Fruit fly (Drosophila melanogaster) whole organism, embryonic: ENCODE data around the gene CG32137.

ENCODE experiments used
- Blimp-1 ChIP-seq: fragments of 200-800 bp; sonication (Bioruptor generic); optimal IDR thresholded peaks from 3 replicates; lab custom pipeline; 2018; ENCODE audit warnings: missing biosample characterization, missing genetic modification characterization, mild to moderate bottlenecking, moderate library complexity, missing genetic modification reagents
- CG10321 ChIP-seq: fragments of 200-800 bp; sonication (Bioruptor generic); IDR thresholded peaks from 2 replicates; pipeline ENCODE4 v1.3.6; 2022; ENCODE audit warnings: missing biosample characterization, missing genetic modification characterization
- CG11085 ChIP-seq: fragments of 200-800 bp; sonication (Bioruptor generic); IDR thresholded peaks from 2 replicates; pipeline ENCODE4 v1.3.6; 2022; ENCODE audit warnings: missing biosample characterization, missing genetic modification characterization
- CG11456 ChIP-seq: fragments of 200-800 bp; sonication (Bioruptor generic); IDR thresholded peaks from 3 replicates; pipeline ENCODE4 v1.3.6; 2022; ENCODE audit warnings: missing biosample characterization, missing genetic modification characterization
- CG11504 ChIP-seq: fragments of 200-800 bp; sonication (Bioruptor generic); optimal IDR thresholded peaks from 3 replicates; lab custom pipeline; 2019; ENCODE audit warnings: missing biosample characterization, mild to moderate bottlenecking, missing genetic modification characterization, moderate library complexity
- CG11696 ChIP-seq: fragments of 200-800 bp; sonication (Bioruptor generic); IDR thresholded peaks from 2 replicates; pipeline ENCODE4 v1.3.6; 2022; ENCODE audit warnings: missing biosample characterization, missing genetic modification characterization
- CG15479 ChIP-seq: fragments of 200-800 bp; sonication (Bioruptor generic); optimal IDR thresholded peaks from 3 replicates; lab custom pipeline; 2019; ENCODE audit warnings: missing biosample characterization, mild to moderate bottlenecking, missing genetic modification characterization, moderate library complexity
- CG17359 ChIP-seq: fragments of 200-800 bp; sonication (Bioruptor generic); optimal IDR thresholded peaks from 3 replicates; lab custom pipeline; 2018; ENCODE audit warnings: missing biosample characterization, mild to moderate bottlenecking, missing genetic modification characterization, moderate library complexity
- CG1832 ChIP-seq: fragments of 200-800 bp; sonication (Bioruptor generic); optimal IDR thresholded peaks from 2 replicates; lab custom pipeline; 2017; ENCODE audit warnings: missing biosample characterization, mild to moderate bottlenecking, missing genetic modification characterization, inconsistent platforms
- CG2199 ChIP-seq: fragments of 200-800 bp; sonication (Bioruptor generic); IDR thresholded peaks from 3 replicates; pipeline ENCODE4 v1.3.6; 2022; ENCODE audit warnings: missing biosample characterization, missing genetic modification characterization
- CG32767 ChIP-seq: fragments of 200-800 bp; sonication (Bioruptor generic); IDR thresholded peaks from 2 replicates; pipeline ENCODE4 v1.3.6; 2022; ENCODE audit warnings: missing biosample characterization, missing genetic modification characterization
- CG34422 ChIP-seq: fragments of 200-800 bp; sonication (Bioruptor generic); IDR thresholded peaks from 3 replicates; pipeline ENCODE4 v1.3.6; 2022; ENCODE audit warnings: missing biosample characterization, missing genetic modification characterization
- CG43689 ChIP-seq: fragments of 200-800 bp; sonication (Bioruptor generic); IDR thresholded peaks from 2 replicates; pipeline ENCODE4 v1.3.6; 2022; ENCODE audit warnings: missing biosample characterization, missing genetic modification characterization
- CG6272 ChIP-seq: fragments of 200-800 bp; sonication (Bioruptor generic); IDR thresholded peaks from 2 replicates; pipeline ENCODE4 v1.3.6; 2022; ENCODE audit warnings: missing biosample characterization, missing genetic modification characterization
- CG7357 ChIP-seq: fragments of 200-800 bp; sonication (Bioruptor generic); IDR thresholded peaks from 3 replicates; pipeline ENCODE4 v1.3.6; 2022; ENCODE audit warnings: missing biosample characterization, missing genetic modification characterization
- CG8290 ChIP-seq, 3 experiments: fragments of 200-800 bp; sonication (Bioruptor generic); optimal IDR thresholded peaks; 2 replicates each; lab custom pipeline; 2016 to 2019; ENCODE audit warnings: missing biosample characterization in 3 of 3, missing genetic modification characterization in 3 of 3, mild to moderate bottlenecking in 2 of 3, moderate library complexity in 1 of 3
- CG8924 ChIP-seq: fragments of 200-800 bp; optimal IDR thresholded peaks from 3 replicates; lab custom pipeline; 2019; ENCODE audit warnings: missing biosample characterization, mild to moderate bottlenecking, missing genetic modification characterization, moderate library complexity
- Camta ChIP-seq: fragments of 200-800 bp; sonication (Bioruptor generic); optimal IDR thresholded peaks from 2 replicates; lab custom pipeline; 2016; ENCODE audit warnings: missing biosample characterization, missing genetic modification characterization
- Chrac-16 ChIP-seq: fragments of 200-800 bp; sonication (Bioruptor generic); optimal IDR thresholded peaks from 3 replicates; lab custom pipeline; 2016; ENCODE audit warnings: missing biosample characterization, missing genetic modification characterization
- Drgx ChIP-seq: fragments of 200-800 bp; sonication (Bioruptor generic); IDR thresholded peaks from 2 replicates; pipeline ENCODE4 v1.3.6; 2022; ENCODE audit warnings: missing biosample characterization, missing genetic modification characterization
- Elba2 ChIP-seq: fragments of 200-800 bp; sonication (Bioruptor generic); optimal IDR thresholded peaks from 3 replicates; lab custom pipeline; 2016; ENCODE audit warnings: missing biosample characterization, missing genetic modification characterization
- Hr51 ChIP-seq, 2 experiments: fragments of 200-800 bp; sonication (Bioruptor generic); optimal IDR thresholded peaks; 2 replicates in 1 of 2; 3 replicates in 1 of 2; lab custom pipeline; 2016 to 2018; ENCODE audit warnings: missing biosample characterization in 2 of 2, missing genetic modification characterization in 2 of 2, mild to moderate bottlenecking in 1 of 2, moderate library complexity in 1 of 2
- Hsf ChIP-seq: fragments of 200-800 bp; sonication (Bioruptor generic); optimal IDR thresholded peaks from 3 replicates; lab custom pipeline; 2016; ENCODE audit warnings: missing biosample characterization, missing genetic modification characterization
- Jarid2 ChIP-seq: fragments of 200-800 bp; sonication (Bioruptor generic); optimal IDR thresholded peaks from 3 replicates; lab custom pipeline; 2017; ENCODE audit warnings: mild to moderate bottlenecking, missing biosample characterization, missing genetic modification reagents, missing genetic modification characterization
- Rfx ChIP-seq: fragments of 200-800 bp; sonication (Bioruptor generic); IDR thresholded peaks from 2 replicates; pipeline ENCODE4 v1.3.6; 2022; ENCODE audit warnings: missing biosample characterization, missing genetic modification characterization
- Rx ChIP-seq: fragments of 200-800 bp; sonication (Bioruptor generic); IDR thresholded peaks from 2 replicates; pipeline ENCODE4 v1.3.6; 2022; ENCODE audit warnings: missing biosample characterization, missing genetic modification characterization
- Sox102F ChIP-seq: fragments of 200-800 bp; sonication (Bioruptor generic); optimal IDR thresholded peaks from 2 replicates; lab custom pipeline; 2018; ENCODE audit warnings: missing biosample characterization, mild to moderate bottlenecking, missing genetic modification characterization, moderate library complexity
- TFAM ChIP-seq: fragments of 200-800 bp; sonication (Bioruptor generic); optimal IDR thresholded peaks from 2 replicates; lab custom pipeline; 2017; ENCODE audit warnings: missing biosample characterization, missing genetic modification characterization, inconsistent platforms
- Vsx1 ChIP-seq: fragments of 200-800 bp; sonication (Bioruptor generic); optimal IDR thresholded peaks from 2 replicates; lab custom pipeline; 2017; ENCODE audit warnings: missing biosample characterization, mild to moderate bottlenecking, missing genetic modification characterization, missing genetic modification reagents
- Xbp1 ChIP-seq: fragments of 200-800 bp; sonication (Bioruptor generic); optimal IDR thresholded peaks from 3 replicates; lab custom pipeline; 2016; ENCODE audit warnings: missing biosample characterization, mild to moderate bottlenecking, missing genetic modification characterization
- ac ChIP-seq: fragments of 200-800 bp; sonication (Bioruptor generic); optimal IDR thresholded peaks from 3 replicates; lab custom pipeline; 2017; ENCODE audit warnings: missing biosample characterization, mild to moderate bottlenecking, missing genetic modification characterization
- bowl ChIP-seq: fragments of 200-800 bp; sonication (Bioruptor generic); IDR thresholded peaks from 2 replicates; pipeline ENCODE4 v1.3.6; 2022; ENCODE audit warnings: missing biosample characterization, missing genetic modification characterization
- cad ChIP-seq: fragments of >200 bp; optimal IDR thresholded peaks from 2 replicates; lab custom pipeline; 2017; ENCODE audit warnings: missing biosample characterization, missing genetic modification characterization
- chinmo ChIP-seq: fragments of 200-800 bp; sonication (Bioruptor generic); IDR thresholded peaks from 4 replicates; pipeline ENCODE4 v1.3.6; 2022; ENCODE audit warnings: missing biosample characterization, missing genetic modification characterization; ENCODE audit not compliant: partially characterized antibody
- crol ChIP-seq: fragments of 200-800 bp; sonication (Bioruptor generic); IDR thresholded peaks from 2 replicates; pipeline ENCODE4 v1.3.6; 2022; ENCODE audit warnings: missing biosample characterization, missing genetic modification characterization
- ewg ChIP-seq: fragments of 200-800 bp; sonication (Bioruptor generic); optimal IDR thresholded peaks from 3 replicates; lab custom pipeline; 2017; ENCODE audit warnings: mild to moderate bottlenecking, missing biosample characterization, missing genetic modification reagents, missing genetic modification characterization
- fru ChIP-seq: fragments of >200 bp; optimal IDR thresholded peaks from 2 replicates; lab custom pipeline; 2017
- gem ChIP-seq: fragments of 200-800 bp; sonication (Bioruptor generic); optimal IDR thresholded peaks from 2 replicates; lab custom pipeline; 2019; ENCODE audit warnings: missing biosample characterization, mild to moderate bottlenecking, missing genetic modification characterization, moderate library complexity
- gro ChIP-seq: fragments of 200-800 bp; sonication (Bioruptor generic); optimal IDR thresholded peaks from 2 replicates; lab custom pipeline; 2016; ENCODE audit warnings: missing biosample characterization, missing genetic modification characterization
- oc ChIP-seq: fragments of 200-800 bp; sonication (Bioruptor generic); optimal IDR thresholded peaks from 2 replicates; lab custom pipeline; 2018; ENCODE audit warnings: missing biosample characterization, mild to moderate bottlenecking, missing genetic modification characterization, moderate library complexity
- pan ChIP-seq, 4 experiments: fragments of >200 bp in 3 of 4; fragments of 200-800 bp in 1 of 4; sonication (Bioruptor generic) in 1 of 4; optimal IDR thresholded peaks in 3 of 4; IDR thresholded peaks in 1 of 4; 2 replicates each; pipeline versions ENCODE4 v1.3.6 to Lab custom; 2017 to 2022; ENCODE audit warnings: missing biosample characterization in 2 of 4, missing genetic modification characterization in 2 of 4, mixed read lengths in 1 of 4
- prd ChIP-seq, 3 experiments: fragments of >200 bp in 2 of 3; fragments of 200-800 bp in 1 of 3; sonication (Bioruptor generic) in 1 of 3; optimal IDR thresholded peaks in 2 of 3; IDR thresholded peaks in 1 of 3; 2 replicates in 2 of 3; 3 replicates in 1 of 3; pipeline versions ENCODE4 v1.3.6 to Lab custom; 2017 to 2022; ENCODE audit warnings: missing biosample characterization in 1 of 3, missing genetic modification characterization in 1 of 3
- ranshi ChIP-seq: fragments of 200-800 bp; sonication (Bioruptor generic); IDR thresholded peaks from 2 replicates; pipeline ENCODE4 v1.3.6; 2022; ENCODE audit warnings: missing biosample characterization, missing genetic modification characterization
- row ChIP-seq: fragments of 200-800 bp; sonication (Bioruptor generic); IDR thresholded peaks from 3 replicates; pipeline ENCODE4 v1.3.6; 2022; ENCODE audit warnings: missing biosample characterization, missing genetic modification characterization
- seq ChIP-seq: fragments of 200-800 bp; sonication (Bioruptor generic); IDR thresholded peaks from 2 replicates; pipeline ENCODE4 v1.3.6; 2022; ENCODE audit warnings: missing biosample characterization, missing genetic modification characterization
- stc ChIP-seq: fragments of 200-800 bp; sonication (Bioruptor generic); IDR thresholded peaks from 2 replicates; pipeline ENCODE4 v1.3.6; 2022; ENCODE audit warnings: missing biosample characterization, missing genetic modification characterization
- tll ChIP-seq, 2 experiments: fragments of 200-800 bp in 1 of 2; fragments of >200 bp in 1 of 2; sonication (Bioruptor generic) in 1 of 2; optimal IDR thresholded peaks; 2 replicates each; lab custom pipeline; 2017 to 2019; ENCODE audit warnings: missing biosample characterization in 2 of 2, missing genetic modification characterization in 2 of 2, mild to moderate bottlenecking in 1 of 2, moderate library complexity in 1 of 2

CG32137 gene

DNA sequence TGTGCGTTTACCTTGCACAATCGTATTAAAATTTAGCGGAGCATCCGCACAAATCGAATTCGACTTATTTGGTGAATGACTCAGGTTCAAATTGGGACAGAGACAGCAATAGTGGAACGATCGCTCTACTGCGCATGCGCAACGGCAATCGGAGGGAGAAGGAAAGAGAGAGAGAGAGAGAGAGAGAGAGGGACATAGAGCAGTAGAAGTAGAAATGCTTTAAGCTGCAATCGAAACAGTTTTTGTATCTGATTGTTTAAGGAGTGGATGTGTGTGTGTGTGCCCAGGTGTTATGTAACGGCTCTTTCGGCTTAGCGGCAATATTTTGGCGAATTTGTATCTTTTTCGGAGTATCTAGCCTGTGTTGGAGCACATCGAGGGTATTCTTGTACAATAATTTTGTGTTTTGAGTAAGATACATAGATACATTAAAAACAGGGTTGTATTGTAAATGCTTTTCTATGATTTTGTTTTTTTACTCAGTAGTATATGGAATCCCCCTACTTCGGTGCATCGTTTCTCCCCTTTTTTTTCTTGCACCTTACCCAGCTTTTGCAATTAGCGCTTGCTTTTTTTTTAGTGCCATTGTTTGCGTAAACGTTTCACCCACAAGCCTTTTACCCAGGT, 10.5 kb downstream of the CG32137 start (continued):
- TF ChIP-seq Drgx (GFP tag; lab: Robert Waterston, UW): peak; percentile 63
- no peak for TF ChIP-seq CG17359 (tag; lab: Kevin White, UChicago)
- TF ChIP-seq Sox102F (GFP tag; lab: Kevin White, UChicago): peak; percentile 43
- 0 out of 3 replicates have a peak, but pooled peaks have one; percentile 33 for TF ChIP-seq CG34422 (GFP tag; lab: Robert Waterston, UW)
- no peak for TF ChIP-seq CG11085 (GFP tag; lab: Robert Waterston, UW)
- peak; percentile 11 for TF ChIP-seq gem (tag; lab: Kevin White, UChicago)
- peak; percentile 0 for TF ChIP-seq Jarid2
- TF ChIP-seq fru (lab: Kevin White, UChicago): no peak
- TF ChIP-seq crol (GFP tag; lab: Robert Waterston, UW): no peak
- TF ChIP-seq tll (GFP tag; optimal IDR thresholded peaks at IDR 0.05; lab: Kevin White, UChicago): peak in 1 of 2 experiments; percentile 73
- no peak for TF ChIP-seq Blimp-1 (GFP tag; lab: Kevin White, UChicago)
- TF ChIP-seq row: peak; percentile 32; the same call in 1 of the 3 replicates
- 0 out of 2 replicates have a peak, but pooled peaks have one; percentile 30 for TF ChIP-seq CG11696
- TF ChIP-seq ac (GFP tag; lab: Kevin White, UChicago): no peak
- TF ChIP-seq CG32767 (GFP tag; lab: Robert Waterston, UW): 0 out of 2 replicates have a peak, but pooled peaks have one; percentile 30
- no peak for TF ChIP-seq cad (GFP tag; lab: Kevin White, UChicago)
- no peak for TF ChIP-seq CG43689 (GFP tag; lab: Robert Waterston, UW)
- no peak for TF ChIP-seq Vsx1 (GFP tag; lab: Kevin White, UChicago)
- peak; percentile 38 for TF ChIP-seq oc (tag; lab: Kevin White, UChicago)
- TF ChIP-seq seq (GFP tag; lab: Robert Waterston, UW): peak; percentile 45; the same call in 1 of the 2 replicates
- no peak for TF ChIP-seq CG11456 (GFP tag; lab: Robert Waterston, UW)
- TF ChIP-seq gro (GFP tag; lab: Kevin White, UChicago): no peak
- TF ChIP-seq CG8924 (tag; lab: Kevin White, UChicago): no peak
- TF ChIP-seq Chrac-16 (GFP tag; lab: Kevin White, UChicago): peak; percentile 0
- TF ChIP-seq Xbp1: peak; percentile 22
- no peak for TF ChIP-seq bowl
- 0 out of 3 replicates have a peak, but pooled peaks have one; percentile 10 for TF ChIP-seq CG7357 (GFP tag; lab: Robert Waterston, UW)
- TF ChIP-seq Elba2: peak; percentile 16
- TF ChIP-seq CG1832 (GFP tag; lab: Kevin White, UChicago): peak; percentile 90
- TF ChIP-seq Hr51 (GFP tag; optimal IDR thresholded peaks at IDR 0.05; lab: Kevin White, UChicago): peak in 1 of 2 experiments; percentile 34
- peak; percentile 31 for TF ChIP-seq CG11504
- TF ChIP-seq CG2199 (GFP tag; lab: Robert Waterston, UW): peak; percentile 84; the same call in 2 of the 3 replicates
- no peak for TF ChIP-seq Rx (GFP tag; lab: Robert Waterston, UW)
- TF ChIP-seq CG15479 (GFP tag; lab: Kevin White, UChicago): peak; percentile 39
- peak; percentile 8 for TF ChIP-seq Hsf (GFP tag; lab: Kevin White, UChicago)
- no peak for TF ChIP-seq CG6272 (GFP tag; lab: Robert Waterston, UW)
- TF ChIP-seq CG8290 (GFP tag; optimal IDR thresholded peaks at IDR 0.05; lab: Kevin White, UChicago): no peak
- TF ChIP-seq CG8290 (tag; optimal IDR thresholded peaks at IDR 0.05; lab: Kevin White, UChicago): peak in 1 of 2 experiments; percentile 22
- TF ChIP-seq ewg (GFP tag; lab: Kevin White, UChicago): peak; percentile 30
- TF ChIP-seq CG10321 (GFP tag; lab: Robert Waterston, UW): peak; percentile 74
- no peak for TF ChIP-seq pan (optimal IDR thresholded peaks at IDR 0.05; lab: Kevin White, UChicago)
- TF ChIP-seq pan (GFP tag; optimal IDR thresholded peaks at IDR 0.05 in 1 of 2, IDR thresholded peaks at IDR 0.05 in 1 of 2): peak in 1 of 2 experiments; percentile 45
- peak; percentile 89; the same call in 3 of the 4 replicates for TF ChIP-seq chinmo (GFP tag; lab: Robert Waterston, UW)
- peak; percentile 56; the same call in 1 of the 2 replicates for TF ChIP-seq stc
- TF ChIP-seq prd (optimal IDR thresholded peaks at IDR 0.05; lab: Kevin White, UChicago): no peak
- TF ChIP-seq prd (GFP tag; IDR thresholded peaks at IDR 0.05; lab: Robert Waterston, UW): 0 out of 3 replicates have a peak, but pooled peaks have one; percentile 50
- peak; percentile 35; the same call in 1 of the 2 replicates for TF ChIP-seq ranshi
- 0 out of 2 replicates have a peak, but pooled peaks have one; percentile 7 for TF ChIP-seq Rfx (GFP tag; lab: Robert Waterston, UW)
- TF ChIP-seq Camta (GFP tag; lab: Kevin White, UChicago): peak; percentile 10
- TF ChIP-seq TFAM (GFP tag; lab: Kevin White, UChicago): no peak
